Worm (Caenorhabditis elegans) whole organism, L3 larva: ENCODE measurements around the gene idh-1.

Source experiments
- R02D3.7 ChIP-seq: fragments of 150-350 bp; optimal IDR thresholded peaks from 2 replicates; lab custom pipeline; 2014; ENCODE audit warnings: missing biosample characterization, missing genetic modification characterization
- aly-2 ChIP-seq: fragments of 150-350 bp; optimal IDR thresholded peaks from 2 replicates; lab custom pipeline; 2014; ENCODE audit warnings: missing biosample characterization, missing genetic modification characterization
- ceh-16 ChIP-seq: sonication (generic microtip); optimal IDR thresholded peaks from 2 replicates; lab custom pipeline; 2017; ENCODE audit warnings: missing biosample characterization, missing genetic modification characterization
- ceh-28 ChIP-seq: fragments of 150-350 bp; optimal IDR thresholded peaks from 2 replicates; lab custom pipeline; 2014; ENCODE audit warnings: missing biosample characterization, missing genetic modification reagents, missing genetic modification characterization
- ceh-9 ChIP-seq: sonication (generic microtip); optimal IDR thresholded peaks from 2 replicates; lab custom pipeline; 2018; ENCODE audit warnings: missing biosample characterization, missing genetic modification characterization
- egl-27 ChIP-seq: sonication (generic microtip); optimal IDR thresholded peaks from 4 replicates; lab custom pipeline; 2017; ENCODE audit warnings: missing biosample characterization, missing genetic modification reagents, missing genetic modification characterization
- egl-5 ChIP-seq: fragments of 150-350 bp; optimal IDR thresholded peaks from 2 replicates; lab custom pipeline; 2017; ENCODE audit warnings: missing biosample characterization, missing genetic modification reagents, missing genetic modification characterization, inconsistent platforms
- elt-2 ChIP-seq: sonication (generic microtip); optimal IDR thresholded peaks from 2 replicates; lab custom pipeline; 2016; ENCODE audit warnings: missing genetic modification reagents, mild to moderate bottlenecking, missing genetic modification characterization, missing compliant biosample characterization
- elt-3 ChIP-seq, 3 experiments: fragments of 150-350 bp in 1 of 3; sonication (generic microtip) in 2 of 3; optimal IDR thresholded peaks; 2 replicates in 2 of 3; 4 replicates in 1 of 3; lab custom pipeline; 2014 to 2017; ENCODE audit warnings: missing biosample characterization in 3 of 3, missing genetic modification characterization in 3 of 3
- eor-1 ChIP-seq, 2 experiments: fragments of 150-350 bp; optimal IDR thresholded peaks; 2 replicates each; lab custom pipeline; 2014 to 2018; ENCODE audit warnings: missing biosample characterization in 2 of 2, missing genetic modification characterization in 2 of 2
- hmg-11 ChIP-seq: sonication (generic microtip); optimal IDR thresholded peaks from 2 replicates; lab custom pipeline; 2016; ENCODE audit warnings: missing genetic modification characterization, missing compliant biosample characterization
- jun-1 ChIP-seq: fragments of 150-350 bp; optimal IDR thresholded peaks from 2 replicates; lab custom pipeline; 2014; ENCODE audit warnings: missing biosample characterization, missing genetic modification reagents, missing genetic modification characterization
- lin-15B ChIP-seq: fragments of 150-350 bp; optimal IDR thresholded peaks from 2 replicates; lab custom pipeline; 2014; ENCODE audit warnings: missing biosample characterization, missing genetic modification characterization
- lin-39 ChIP-seq: fragments of 150-350 bp; optimal IDR thresholded peaks from 2 replicates; lab custom pipeline; 2018; ENCODE audit warnings: missing biosample characterization, missing genetic modification reagents, missing genetic modification characterization
- lsy-12 ChIP-seq: sonication (generic microtip); optimal IDR thresholded peaks from 2 replicates; lab custom pipeline; 2016; ENCODE audit warnings: mild to moderate bottlenecking, missing genetic modification characterization, missing compliant biosample characterization
- mml-1 ChIP-seq: fragments of 150-350 bp; sonication (generic microtip); optimal IDR thresholded peaks from 3 replicates; lab custom pipeline; 2014; ENCODE audit warnings: missing biosample characterization, missing genetic modification characterization
- nhr-11 ChIP-seq: fragments of 150-350 bp; optimal IDR thresholded peaks from 2 replicates; lab custom pipeline; 2014; ENCODE audit warnings: missing biosample characterization, missing genetic modification characterization
- nhr-12 ChIP-seq: fragments of 150-350 bp; optimal IDR thresholded peaks from 2 replicates; lab custom pipeline; 2014; ENCODE audit warnings: missing biosample characterization, missing genetic modification characterization
- nhr-25 ChIP-seq: sonication (generic microtip); optimal IDR thresholded peaks from 2 replicates; lab custom pipeline; 2017; ENCODE audit warnings: missing biosample characterization, missing genetic modification characterization
- nhr-43 ChIP-seq: sonication (generic microtip); optimal IDR thresholded peaks from 2 replicates; lab custom pipeline; 2016; ENCODE audit warnings: mild to moderate bottlenecking, missing genetic modification characterization, missing compliant biosample characterization; ENCODE audit not compliant: poor library complexity, severe bottlenecking
- nhr-67 ChIP-seq: fragments of 150-350 bp; optimal IDR thresholded peaks from 2 replicates; lab custom pipeline; 2014; ENCODE audit warnings: missing biosample characterization, missing genetic modification characterization
- nhr-77 ChIP-seq: fragments of 150-350 bp; optimal IDR thresholded peaks from 2 replicates; lab custom pipeline; 2014; ENCODE audit warnings: missing biosample characterization, missing genetic modification characterization
- pha-4 ChIP-seq: fragments of 150-350 bp; optimal IDR thresholded peaks from 2 replicates; lab custom pipeline; 2014; ENCODE audit warnings: missing biosample characterization, missing genetic modification reagents, missing genetic modification characterization
- pqm-1 ChIP-seq: fragments of 150-350 bp; optimal IDR thresholded peaks from 2 replicates; lab custom pipeline; 2017; ENCODE audit warnings: missing biosample characterization, missing genetic modification characterization, inconsistent platforms
- sea-2 ChIP-seq: fragments of 150-350 bp; sonication (generic microtip); optimal IDR thresholded peaks from 4 replicates; lab custom pipeline; 2014; ENCODE audit warnings: missing biosample characterization, missing genetic modification reagents, missing genetic modification characterization
- skn-1 ChIP-seq: fragments of 150-350 bp; optimal IDR thresholded peaks from 2 replicates; lab custom pipeline; 2014; ENCODE audit warnings: missing biosample characterization, missing genetic modification characterization
- snpc-4 ChIP-seq: fragments of 150-350 bp; optimal IDR thresholded peaks from 2 replicates; lab custom pipeline; 2014; ENCODE audit warnings: missing biosample characterization, missing genetic modification characterization
- tbx-2 ChIP-seq: sonication (generic microtip); optimal IDR thresholded peaks from 2 replicates; lab custom pipeline; 2016; ENCODE audit warnings: mild to moderate bottlenecking, missing genetic modification characterization, missing compliant biosample characterization
- unc-39 ChIP-seq: sonication (generic microtip); optimal IDR thresholded peaks from 4 replicates; lab custom pipeline; 2017; ENCODE audit warnings: missing biosample characterization, missing genetic modification characterization
- unc-62 ChIP-seq: fragments of 150-350 bp; sonication (generic microtip); optimal IDR thresholded peaks from 4 replicates; lab custom pipeline; 2014; ENCODE audit warnings: missing biosample characterization, missing genetic modification reagents, missing genetic modification characterization
- ztf-11 ChIP-seq: fragments of 150-350 bp; optimal IDR thresholded peaks from 2 replicates; lab custom pipeline; 2014; ENCODE audit warnings: missing biosample characterization, missing genetic modification characterization
- ztf-4 ChIP-seq: fragments of 150-350 bp; optimal IDR thresholded peaks from 2 replicates; lab custom pipeline; 2014; ENCODE audit warnings: missing biosample characterization, missing genetic modification characterization

idh-1 gene

ce11 chrIV:9486779-9487178 lies 45.9 kb upstream of the idh-1 start:
- TF ChIP-seq eor-1 (tag; optimal IDR thresholded peaks at IDR 0.05; lab: Kevin White, UChicago), result no peak

ce11 chrIV:9485972-9486371 lies 45.1 kb upstream of the idh-1 start, which contains the start of gene sru-2:
TSS of gene sru-2 (plus strand) at chrIV:9486272.
- TF ChIP-seq eor-1 (tag; optimal IDR thresholded peaks at IDR 0.05; lab: Kevin White, UChicago) (no peak), lin-15B (no peak), snpc-4 (tag; lab: Kevin White, UChicago) (no peak), ztf-11 (tag; lab: Kevin White, UChicago) (no peak), sea-2 (GFP tag; lab: Kevin White, UChicago) (no peak), aly-2 (tag; lab: Kevin White, UChicago) (no peak), ceh-28 (tag; lab: Kevin White, UChicago) (no peak), nhr-12 (tag; lab: Kevin White, UChicago) (no peak)

ce11 chrIV:9485040-9485439 lies 44.1 kb upstream of the idh-1 start, which contains the start of gene gadr-2:
TSS of gene gadr-2 (minus strand) at chrIV:9485140.
- TF ChIP-seq sea-2 (GFP tag; lab: Kevin White, UChicago) (no peak), nhr-11 (tag; lab: Kevin White, UChicago) (no peak), ceh-9 (tag; lab: Kevin White, UChicago) (no peak), hmg-11 (tag; lab: Kevin White, UChicago) (no peak), ztf-4 (tag; lab: Kevin White, UChicago) (no peak), nhr-67 (no peak), lin-15B (no peak), eor-1 (tag; optimal IDR thresholded peaks at IDR 0.05; lab: Kevin White, UChicago) (no peak), snpc-4 (tag; lab: Kevin White, UChicago) (no peak), mml-1 (tag; lab: Kevin White, UChicago) (no peak), lin-39 (tag; lab: Kevin White, UChicago) (no peak), ceh-28 (tag; lab: Kevin White, UChicago) (no peak), elt-2 (no peak), egl-27 (no peak), aly-2 (tag; lab: Kevin White, UChicago) (no peak), pha-4 (no peak), unc-62 (no peak), ceh-16 (tag; lab: Kevin White, UChicago) (no peak), nhr-77 (tag; lab: Kevin White, UChicago) (no peak), unc-39 (tag; lab: Kevin White, UChicago) (no peak)

ce11 chrIV:9480936-9481335 lies 40.0 kb upstream of the idh-1 start, which contains the start of gene cng-3:
TSS of gene cng-3 (minus strand) at chrIV:9481037.
- TF ChIP-seq tbx-2 (tag; lab: Kevin White, UChicago), result no peak
- no peak for TF ChIP-seq lin-15B
- TF ChIP-seq snpc-4 (tag; lab: Kevin White, UChicago), result no peak
- TF ChIP-seq skn-1 (tag; lab: Kevin White, UChicago), result no peak
- no peak for TF ChIP-seq egl-5 (tag; lab: Kevin White, UChicago)
- no peak for TF ChIP-seq ceh-9 (tag; lab: Kevin White, UChicago)
- TF ChIP-seq ztf-4 (tag; lab: Kevin White, UChicago), result no peak

ce11 chrIV:9477135-9477928 lies 36.4 kb upstream of the idh-1 start, which contains the start of gene wrt-3:
TSS of gene wrt-3 (minus strand) at chrIV:9477456.
- TF ChIP-seq nhr-67 (no peak), ceh-28 (tag; lab: Kevin White, UChicago) (no peak), jun-1 (tag; lab: Kevin White, UChicago) (peak; percentile 12), lin-39 (tag; lab: Kevin White, UChicago) (peak; percentile 65), lsy-12 (tag; lab: Kevin White, UChicago) (peak; percentile 59), elt-2 (peak; percentile 46), elt-3 (tag; optimal IDR thresholded peaks at IDR 0.05; lab: Kevin White, UChicago) (peak in 1 of 3 experiments; percentile 68), nhr-25 (tag; lab: Kevin White, UChicago) (peak; percentile 33), nhr-43 (tag; lab: Kevin White, UChicago) (peak; percentile 89), R02D3.7 (tag; lab: Kevin White, UChicago) (peak; percentile 4), pqm-1 (tag; lab: Kevin White, UChicago) (peak; percentile 46)
- TF ChIP-seq, all 47 proteins: peak for 9
